Worm (Caenorhabditis elegans): ENCODE results near the gene F18E3.10.

DNA sequence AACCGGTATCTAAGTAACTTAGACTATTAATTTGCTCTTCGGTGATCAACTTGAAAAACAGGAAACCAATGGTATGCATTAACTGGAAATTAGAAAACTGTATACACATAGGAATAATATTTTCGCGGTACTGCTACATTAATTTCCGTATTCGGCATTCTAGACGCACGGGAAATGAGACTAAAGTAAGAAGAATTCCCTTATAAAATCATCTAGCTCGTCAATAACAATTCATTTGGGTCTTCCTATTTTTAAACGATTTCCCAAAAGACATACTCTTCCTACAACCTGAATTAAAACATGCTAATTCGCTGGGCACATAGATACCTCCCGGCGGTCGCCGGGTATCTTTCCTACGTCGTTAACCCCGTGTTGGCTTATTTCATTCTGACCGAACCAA lies 21.9 kb downstream of the F18E3.10 start, which contains the start of gene srj-13:
- TF ChIP-seq him-1 (tag; optimal IDR thresholded peaks at IDR 0.05): no peak
- TF ChIP-seq W03F9.2 (tag; optimal IDR thresholded peaks at IDR 0.05): no peak
